Worm (Caenorhabditis elegans) whole organism, L4/young adult: ENCODE results near the gene C10C5.7.
A peak's percentile ranks its signal among the peaks of the same experiment; 100 is the strongest.

ENCODE experiments used
- W03F9.2 ChIP-seq: fragments of 150-350 bp; optimal IDR thresholded peaks from 2 replicates; lab custom pipeline; 2014; ENCODE audit warnings: missing biosample characterization, missing genetic modification characterization
- dao-5 ChIP-seq: sonication (generic microtip); optimal IDR thresholded peaks from 2 replicates; lab custom pipeline; 2016; ENCODE audit warnings: missing genotype, missing genetic modification characterization, moderate library complexity, missing compliant biosample characterization
- him-1 ChIP-seq: sonication (generic microtip); optimal IDR thresholded peaks from 2 replicates; lab custom pipeline; 2016; ENCODE audit warnings: missing genotype, missing genetic modification reagents, missing genetic modification characterization, missing compliant biosample characterization

- TF ChIP-seq dao-5 (no peak), him-1 (tag; lab: Kevin White, UChicago) (no peak), W03F9.2 (tag; lab: Kevin White, UChicago) (peak; percentile 1)
Measured at ce11 chrIV:9343102-9343599, 41.8 kb upstream of the C10C5.7 start, which contains the start of gene pigc-1.
